Fruit fly (Drosophila melanogaster): Measurements from ENCODE around the gene ais.

The ais gene

dm6 chr3L:17842892-17843703, 38.6 kb upstream of the ais start, which contains the start of gene CG5567 (continued):
- TF ChIP-seq Fer2 (tag; optimal IDR thresholded peaks at IDR 0.05) = no peak
- TF ChIP-seq wek (GFP tag; optimal IDR thresholded peaks at IDR 0.05) = no peak
- TF ChIP-seq ab (GFP tag; optimal IDR thresholded peaks at IDR 0.05) = no peak
- TF ChIP-seq Hr51 (GFP tag; optimal IDR thresholded peaks at IDR 0.05) = peak in 1 of 2 experiments; percentile 10
- no peak for TF ChIP-seq Mad (GFP tag; optimal IDR thresholded peaks at IDR 0.05)
- TF ChIP-seq CG4820 (GFP tag; optimal IDR thresholded peaks at IDR 0.05) = no peak
- no peak for TF ChIP-seq CG5953 (GFP tag; IDR thresholded peaks at IDR 0.05)
- TF ChIP-seq croc (GFP tag; conservative IDR thresholded peaks at IDR 0.05) = no peak
- TF ChIP-seq Eip74EF (GFP tag; optimal IDR thresholded peaks at IDR 0.05) = no peak
- no peak for TF ChIP-seq CG11560 (tag; IDR thresholded peaks at IDR 0.05)
- TF ChIP-seq CG43689 (GFP tag; IDR thresholded peaks at IDR 0.05) = no peak
- no peak for TF ChIP-seq CG8359 (GFP tag; optimal IDR thresholded peaks at IDR 0.05; ENCODE audit: borderline replicate concordance)
- TF ChIP-seq tll (GFP tag; optimal IDR thresholded peaks at IDR 0.05) = no peak
- TF ChIP-seq CG4360 (GFP tag; IDR thresholded peaks at IDR 0.05) = no peak
- peak; percentile 18 for TF ChIP-seq stwl (tag; optimal IDR thresholded peaks at IDR 0.05)
- peak; percentile 36 for TF ChIP-seq sug (tag; optimal IDR thresholded peaks at IDR 0.05)
- TF ChIP-seq slbo (GFP tag; IDR thresholded peaks at IDR 0.05) = 0 out of 2 replicates have a peak, but pooled peaks have one; percentile 36
- TF ChIP-seq CG8944 (GFP tag; optimal IDR thresholded peaks at IDR 0.05) = no peak
- TF ChIP-seq sd (tag; optimal IDR thresholded peaks at IDR 0.05) = peak; percentile 75
- peak; percentile 88 for TF ChIP-seq E2f2 (GFP tag; IDR thresholded peaks at IDR 0.05)
- peak; percentile 22 for TF ChIP-seq CG13775 (GFP tag; optimal IDR thresholded peaks at IDR 0.05)
- TF ChIP-seq CG12769 (tag; optimal IDR thresholded peaks at IDR 0.05) = peak; percentile 17
- TF ChIP-seq CG7271 (tag; optimal IDR thresholded peaks at IDR 0.05) = no peak
- peak; percentile 58 for TF ChIP-seq CG2120 (GFP tag; optimal IDR thresholded peaks at IDR 0.05)
- TF ChIP-seq Dp (GFP tag; optimal IDR thresholded peaks at IDR 0.05) = peak; percentile 86
- TF ChIP-seq CG7839 (tag; optimal IDR thresholded peaks at IDR 0.05) = peak; percentile 42
- TF ChIP-seq HmgZ (tag; optimal IDR thresholded peaks at IDR 0.05) = peak; percentile 22
- TF ChIP-seq klu (GFP tag; IDR thresholded peaks at IDR 0.05) = no peak
- peak; percentile 88 for TF ChIP-seq ftz-f1 (GFP tag; optimal IDR thresholded peaks at IDR 0.05)
- TF ChIP-seq MBD-R2 (GFP tag; IDR thresholded peaks at IDR 0.05) = 0 out of 2 replicates have a peak, but pooled peaks have one; percentile 41
- peak; percentile 24; the same call in 1 of the 2 replicates for TF ChIP-seq Adf1 (GFP tag; IDR thresholded peaks at IDR 0.05)
- TF ChIP-seq Deaf1 (tag; optimal IDR thresholded peaks at IDR 0.05) = peak; percentile 54
- peak; percentile 47 for TF ChIP-seq CG18599 (GFP tag; optimal IDR thresholded peaks at IDR 0.05)
- peak; percentile 16 for TF ChIP-seq Ets97D (GFP tag; optimal IDR thresholded peaks at IDR 0.05)
- peak; percentile 15 for TF ChIP-seq CG13424 (tag; optimal IDR thresholded peaks at IDR 0.05)
- peak; percentile 36 for TF ChIP-seq Nf-YC (tag; optimal IDR thresholded peaks at IDR 0.05)
- no peak for TF ChIP-seq insv (GFP tag; optimal IDR thresholded peaks at IDR 0.05)
- TF ChIP-seq vnd (GFP tag; IDR thresholded peaks at IDR 0.05; ENCODE audit: partially characterized antibody) = no peak
- TF ChIP-seq bcd (GFP tag; optimal IDR thresholded peaks at IDR 0.05) = peak; percentile 2
- TF ChIP-seq pzg (GFP tag; optimal IDR thresholded peaks at IDR 0.05) = peak; percentile 30
- peak; percentile 61; the same call in 1 of the 2 replicates for TF ChIP-seq CG32767 (GFP tag; IDR thresholded peaks at IDR 0.05)
- no peak for TF ChIP-seq MTF-1 (GFP tag; optimal IDR thresholded peaks at IDR 0.05; ENCODE audit: borderline replicate concordance)
- TF ChIP-seq CG3281 (GFP tag; optimal IDR thresholded peaks at IDR 0.05) = peak; percentile 18
- peak; percentile 38; the same call in 1 of the 3 replicates for TF ChIP-seq dysf (GFP tag; IDR thresholded peaks at IDR 0.05)
- peak; percentile 2 for TF ChIP-seq CG2116 (GFP tag; optimal IDR thresholded peaks at IDR 0.05)
- TF ChIP-seq nerfin-1 (tag; optimal IDR thresholded peaks at IDR 0.05) = no peak
- 0 out of 2 replicates have a peak, but pooled peaks have one; percentile 16 for TF ChIP-seq HLH3B (GFP tag; IDR thresholded peaks at IDR 0.05)

Data from whole organism, embryonic.